Fruit fly (Drosophila melanogaster): Measurements from ENCODE around the gene CG14852.

dm6 chr3R:14565065-14565977 is at the start of gene CG14852:
- TF ChIP-seq CG8478 (optimal IDR thresholded peaks at IDR 0.05) (no peak), pan (optimal IDR thresholded peaks at IDR 0.05) (no peak), Dll (optimal IDR thresholded peaks at IDR 0.05) (no peak), psq (optimal IDR thresholded peaks at IDR 0.05) (no peak), EcR (GFP tag; optimal IDR thresholded peaks at IDR 0.05) (no peak), usp (GFP tag; optimal IDR thresholded peaks at IDR 0.05) (no peak)
